Fruit fly (Drosophila melanogaster): ENCODE measurements around the gene Septin2.

Gene Septin2

dm6 chr3R:20574535-20574980 is 13.6 kb downstream of the Septin2 start (continued):
- TF ChIP-seq chif (GFP tag; optimal IDR thresholded peaks at IDR 0.05) (no peak), CG2129 (GFP tag; IDR thresholded peaks at IDR 0.05; ENCODE audit: partially characterized antibody) (no peak), fd102C (GFP tag; optimal IDR thresholded peaks at IDR 0.05) (no peak), Xrp1 (GFP tag; IDR thresholded peaks at IDR 0.05) (no peak), CG7963 (GFP tag; IDR thresholded peaks at IDR 0.05; ENCODE audit: partially characterized antibody) (no peak), bsh (GFP tag; optimal IDR thresholded peaks at IDR 0.05) (no peak), Lhr (GFP tag; optimal IDR thresholded peaks at IDR 0.05) (no peak), CG17829 (tag; optimal IDR thresholded peaks at IDR 0.05) (peak; percentile 65), CG8924 (tag; optimal IDR thresholded peaks at IDR 0.05) (peak; percentile 12), MTF-1 (GFP tag; optimal IDR thresholded peaks at IDR 0.05; ENCODE audit: borderline replicate concordance) (no peak), Nf-YC (tag; optimal IDR thresholded peaks at IDR 0.05) (peak; percentile 38), Scr (GFP tag; IDR thresholded peaks at IDR 0.05; ENCODE audit: partially characterized antibody) (no peak), CG5245 (GFP tag; optimal IDR thresholded peaks at IDR 0.05) (no peak), ATbp (GFP tag; optimal IDR thresholded peaks at IDR 0.05) (no peak), CG1603 (tag; optimal IDR thresholded peaks at IDR 0.05) (no peak), sob (GFP tag; IDR thresholded peaks at IDR 0.05) (peak; percentile 34; the same call in 1 of the 2 replicates), ewg (GFP tag; optimal IDR thresholded peaks at IDR 0.05) (no peak), CG4707 (GFP tag; optimal IDR thresholded peaks at IDR 0.05) (no peak), grau (tag; optimal IDR thresholded peaks at IDR 0.05) (peak; percentile 88), lbe (GFP tag; optimal IDR thresholded peaks at IDR 0.05) (no peak), CG15601 (tag; optimal IDR thresholded peaks at IDR 0.05) (no peak), CG4424 (GFP tag; optimal IDR thresholded peaks at IDR 0.05) (no peak), CG12219 (GFP tag; optimal IDR thresholded peaks at IDR 0.05) (no peak), sens-2 (GFP tag; IDR thresholded peaks at IDR 0.05) (peak; percentile 75), CG16779 (GFP tag; IDR thresholded peaks at IDR 0.05) (no peak), CG10321 (GFP tag; IDR thresholded peaks at IDR 0.05) (no peak), D19A (tag; optimal IDR thresholded peaks at IDR 0.05) (no peak), Trl (optimal IDR thresholded peaks at IDR 0.05) (peak in 1 of 2 experiments; percentile 61), Trl (GFP tag; optimal IDR thresholded peaks at IDR 0.05) (no peak), Max (GFP tag; optimal IDR thresholded peaks at IDR 0.05) (peak; percentile 58), CG8765 (GFP tag; IDR thresholded peaks at IDR 0.05) (no peak), ham (GFP tag; IDR thresholded peaks at IDR 0.05) (no peak), CG2875 (GFP tag; optimal IDR thresholded peaks at IDR 0.05) (no peak), CG30020 (tag; optimal IDR thresholded peaks at IDR 0.05) (no peak), luna (GFP tag; optimal IDR thresholded peaks at IDR 0.05) (no peak), seq (GFP tag; IDR thresholded peaks at IDR 0.05) (no peak), Eip74EF (GFP tag; optimal IDR thresholded peaks at IDR 0.05) (no peak), rib (GFP tag; IDR thresholded peaks at IDR 0.05) (peak; percentile 47; the same call in 1 of the 2 replicates), CG34422 (GFP tag; IDR thresholded peaks at IDR 0.05) (peak; percentile 46; the same call in 1 of the 3 replicates), kay (GFP tag; optimal IDR thresholded peaks at IDR 0.05) (peak; percentile 5), HHEX (GFP tag; optimal IDR thresholded peaks at IDR 0.05) (no peak), CG1024 (GFP tag; IDR thresholded peaks at IDR 0.05) (no peak), CG6689 (GFP tag; IDR thresholded peaks at IDR 0.05) (no peak), row (GFP tag; IDR thresholded peaks at IDR 0.05) (peak; percentile 14; the same call in 1 of the 3 replicates), odd (GFP tag; optimal IDR thresholded peaks at IDR 0.05) (peak; percentile 22), Six4 (GFP tag; optimal IDR thresholded peaks at IDR 0.05) (no peak), scrt (GFP tag; optimal IDR thresholded peaks at IDR 0.05) (peak; percentile 5), CG18262 (tag; optimal IDR thresholded peaks at IDR 0.05) (no peak), gfzf (GFP tag; optimal IDR thresholded peaks at IDR 0.05) (no peak), CG31365 (tag; optimal IDR thresholded peaks at IDR 0.05) (no peak), CG8478 (optimal IDR thresholded peaks at IDR 0.05) (no peak)
